Fruit fly (Drosophila melanogaster) whole organism, prepupa: ENCODE data around the gene CG15482.

ENCODE experiments used
- Blimp-1 ChIP-seq: fragments of 200-800 bp; sonication (Bioruptor generic); optimal IDR thresholded peaks from 3 replicates; lab custom pipeline; 2017; ENCODE audit warnings: missing biosample characterization, missing genetic modification characterization, mild to moderate bottlenecking, moderate library complexity, missing genetic modification reagents
- CG10669 ChIP-seq: fragments of 200-800 bp; sonication (Bioruptor generic); optimal IDR thresholded peaks from 3 replicates; lab custom pipeline; 2018; ENCODE audit warnings: missing biosample characterization, mild to moderate bottlenecking, missing genetic modification characterization, moderate library complexity
- CG11902 ChIP-seq: fragments of 200-800 bp; sonication (Bioruptor generic); optimal IDR thresholded peaks from 3 replicates; lab custom pipeline; 2016; ENCODE audit warnings: missing biosample characterization, missing genetic modification characterization
- CG15336 ChIP-seq: fragments of 200-800 bp; sonication (Bioruptor generic); IDR thresholded peaks from 2 replicates; pipeline ENCODE4 v1.3.6; 2022; ENCODE audit warnings: missing biosample characterization, missing genetic modification characterization
- CG3032 ChIP-seq: fragments of 200-800 bp; optimal IDR thresholded peaks from 2 replicates; lab custom pipeline; 2019; ENCODE audit warnings: missing biosample characterization, mild to moderate bottlenecking, missing genetic modification characterization, moderate library complexity
- CG31627 ChIP-seq: fragments of 200-800 bp; sonication (Bioruptor generic); optimal IDR thresholded peaks from 3 replicates; lab custom pipeline; 2016; ENCODE audit warnings: missing biosample characterization, missing genetic modification characterization
- CG4318 ChIP-seq: fragments of 200-800 bp; sonication (Bioruptor generic); optimal IDR thresholded peaks from 3 replicates; lab custom pipeline; 2017; ENCODE audit warnings: missing biosample characterization, mild to moderate bottlenecking, missing genetic modification characterization
- CG6163 ChIP-seq: fragments of 200-800 bp; sonication (Bioruptor generic); IDR thresholded peaks from 3 replicates; pipeline ENCODE4 v1.3.6; 2022; ENCODE audit warnings: missing biosample characterization, missing genetic modification characterization
- CG6792 ChIP-seq: fragments of 200-800 bp; sonication (Bioruptor generic); optimal IDR thresholded peaks from 3 replicates; lab custom pipeline; 2016; ENCODE audit warnings: missing biosample characterization, missing genetic modification characterization
- CG6808 ChIP-seq: fragments of 200-800 bp; sonication (Bioruptor generic); optimal IDR thresholded peaks from 3 replicates; lab custom pipeline; 2017; ENCODE audit warnings: missing biosample characterization, missing genetic modification characterization, mild to moderate bottlenecking, moderate library complexity, missing genetic modification reagents
- CG6854 ChIP-seq: fragments of 200-800 bp; sonication (Bioruptor generic); optimal IDR thresholded peaks from 2 replicates; lab custom pipeline; 2017; ENCODE audit warnings: missing biosample characterization, mild to moderate bottlenecking, missing genetic modification characterization
- Eip75B ChIP-seq: fragments of 200-800 bp; sonication (Bioruptor generic); optimal IDR thresholded peaks from 3 replicates; lab custom pipeline; 2016; ENCODE audit warnings: missing biosample characterization, missing genetic modification characterization
- Eip78C ChIP-seq: fragments of 200-800 bp; sonication (Bioruptor generic); peaks from one replicate; lab custom pipeline; 2016; ENCODE audit warnings: missing biosample characterization, missing genetic modification characterization
- Ets21C ChIP-seq: fragments of 200-800 bp; sonication (Bioruptor generic); optimal IDR thresholded peaks from 3 replicates; lab custom pipeline; 2016; ENCODE audit warnings: missing biosample characterization, missing genetic modification characterization
- Hr38 ChIP-seq: sonication (Bioruptor generic); optimal IDR thresholded peaks from 2 replicates; lab custom pipeline; 2016; ENCODE audit warnings: missing biosample characterization, missing genetic modification characterization
- Hr39 ChIP-seq: fragments of 200-800 bp; sonication (Bioruptor generic); optimal IDR thresholded peaks from 2 replicates; lab custom pipeline; 2016; ENCODE audit warnings: missing biosample characterization, missing genetic modification characterization
- Met ChIP-seq: fragments of 200-800 bp; sonication (Bioruptor generic); optimal IDR thresholded peaks from 3 replicates; lab custom pipeline; 2016; ENCODE audit warnings: missing biosample characterization, missing genetic modification characterization
- OdsH ChIP-seq: fragments of 200-800 bp; sonication (Bioruptor generic); optimal IDR thresholded peaks from 3 replicates; lab custom pipeline; 2016; ENCODE audit warnings: missing biosample characterization, missing genetic modification characterization
- Sox14 ChIP-seq: fragments of 200-800 bp; sonication (Bioruptor generic); optimal IDR thresholded peaks from 3 replicates; lab custom pipeline; 2016; ENCODE audit warnings: missing biosample characterization, missing genetic modification characterization
- achi ChIP-seq: fragments of 200-800 bp; sonication (Bioruptor generic); optimal IDR thresholded peaks from 3 replicates; lab custom pipeline; 2016; ENCODE audit warnings: missing biosample characterization, missing genetic modification characterization
- cyc ChIP-seq: fragments of 200-800 bp; sonication (Bioruptor generic); optimal IDR thresholded peaks from 3 replicates; lab custom pipeline; 2016; ENCODE audit warnings: missing biosample characterization, missing genetic modification characterization
- dsx ChIP-seq: fragments of 200-800 bp; optimal IDR thresholded peaks from 3 replicates; lab custom pipeline; 2019; ENCODE audit warnings: missing biosample characterization, mild to moderate bottlenecking, missing genetic modification characterization, moderate library complexity; ENCODE audit not compliant: poor library complexity, severe bottlenecking
- esn ChIP-seq: fragments of 200-800 bp; sonication (Bioruptor generic); optimal IDR thresholded peaks from 2 replicates; lab custom pipeline; 2016; ENCODE audit warnings: missing biosample characterization, mild to moderate bottlenecking, missing genetic modification characterization, moderate library complexity
- fkh ChIP-seq: fragments of 200-800 bp; sonication (Bioruptor generic); optimal IDR thresholded peaks from 3 replicates; lab custom pipeline; 2017; ENCODE audit warnings: missing biosample characterization, mild to moderate bottlenecking, missing genetic modification characterization, moderate library complexity
- lz ChIP-seq: fragments of 200-800 bp; sonication (Bioruptor generic); optimal IDR thresholded peaks from 3 replicates; lab custom pipeline; 2016; ENCODE audit warnings: missing biosample characterization, missing genetic modification characterization
- ss ChIP-seq, 2 experiments: fragments of 200-800 bp; sonication (Bioruptor generic); optimal IDR thresholded peaks; 2 replicates in 1 of 2; 3 replicates in 1 of 2; lab custom pipeline; 2017 to 2018; ENCODE audit warnings: mild to moderate bottlenecking in 2 of 2, missing biosample characterization in 2 of 2, missing genetic modification characterization in 2 of 2, moderate library complexity in 1 of 2
- svp ChIP-seq: fragments of 200-800 bp; sonication (Bioruptor generic); peaks from one replicate; lab custom pipeline; 2016; ENCODE audit warnings: missing biosample characterization, missing genetic modification characterization
- topi ChIP-seq: fragments of 200-800 bp; sonication (Bioruptor generic); optimal IDR thresholded peaks from 3 replicates; lab custom pipeline; 2016; ENCODE audit warnings: missing biosample characterization, missing genetic modification characterization
- vri ChIP-seq: fragments of 200-800 bp; sonication (Bioruptor generic); optimal IDR thresholded peaks from 3 replicates; lab custom pipeline; 2016; ENCODE audit warnings: missing biosample characterization, mild to moderate bottlenecking, missing genetic modification characterization

CG15482 gene

dm6 chr2L:13219281-13220092, 7.9 kb upstream of the CG15482 start, which contains the start of the genes CG9426 and mRF1:
CG9426 (minus strand) TSS chr2L:13219923.
mRF1 (plus strand) TSS chr2L:13219979.
- TF ChIP-seq CG3032 = peak; percentile 21
- no peak for TF ChIP-seq CG4318 (GFP tag; lab: Kevin White, UChicago)
- TF ChIP-seq Sox14 (GFP tag; lab: Kevin White, UChicago) = peak; percentile 65
- TF ChIP-seq CG31627 (GFP tag; lab: Kevin White, UChicago) = peak; percentile 13
- TF ChIP-seq Ets21C (GFP tag; lab: Kevin White, UChicago) = no peak
- TF ChIP-seq lz (GFP tag; lab: Kevin White, UChicago) = peak; percentile 6
- peak; percentile 36 for TF ChIP-seq Eip78C (GFP tag; lab: Kevin White, UChicago)
- TF ChIP-seq fkh (GFP tag; lab: Kevin White, UChicago) = peak; percentile 85
- peak; percentile 46 for TF ChIP-seq topi (GFP tag; lab: Kevin White, UChicago)
- no peak for TF ChIP-seq Hr39 (GFP tag; lab: Kevin White, UChicago)
- TF ChIP-seq svp (GFP tag; lab: Kevin White, UChicago) = peak; percentile 80
- peak; percentile 47 for TF ChIP-seq esn (GFP tag; lab: Kevin White, UChicago)
- TF ChIP-seq, all 60 proteins: peak for 9

dm6 chr2L:13215640-13216129, 4.1 kb upstream of the CG15482 start:
- TF ChIP-seq CG3032 (peak; percentile 9), lz (GFP tag; lab: Kevin White, UChicago) (peak; percentile 11), esn (GFP tag; lab: Kevin White, UChicago) (peak; percentile 58), fkh (GFP tag; lab: Kevin White, UChicago) (peak; percentile 34), Eip78C (GFP tag; lab: Kevin White, UChicago) (peak; percentile 78), CG15336 (GFP tag; lab: Robert Waterston, UW) (peak; percentile 29; the same call in 1 of the 2 replicates), topi (GFP tag; lab: Kevin White, UChicago) (peak; percentile 45), svp (GFP tag; lab: Kevin White, UChicago) (peak; percentile 92), cyc (GFP tag; lab: Kevin White, UChicago) (peak; percentile 49)
- TF ChIP-seq, all 60 proteins: peak for 9; not testable (repeated sequence) for 51

dm6 chr2L:13215010-13215409, 3.4 kb upstream of the CG15482 start, which contains the start of gene kek4:
kek4 (minus strand) TSS chr2L:13215350.
- TF ChIP-seq CG6808 (GFP tag; lab: Kevin White, UChicago) = no peak
- TF ChIP-seq CG6792 = no peak
- no peak for TF ChIP-seq achi
- no peak for TF ChIP-seq Hr38
- TF ChIP-seq CG10669 = no peak
- TF ChIP-seq CG6163 = no peak
- no peak for TF ChIP-seq cyc (GFP tag; lab: Kevin White, UChicago)
- no peak for TF ChIP-seq vri
- no peak for TF ChIP-seq Blimp-1
- no peak for TF ChIP-seq Eip75B (GFP tag; lab: Kevin White, UChicago)
- TF ChIP-seq dsx (GFP tag; lab: Kevin White, UChicago) = no peak
- TF ChIP-seq OdsH (GFP tag; lab: Kevin White, UChicago) = no peak
- TF ChIP-seq CG11902 = no peak
- no peak for TF ChIP-seq CG6854
- TF ChIP-seq ss (GFP tag; optimal IDR thresholded peaks at IDR 0.05; lab: Kevin White, UChicago) = no peak

- TF ChIP-seq topi (GFP tag; lab: Kevin White, UChicago) (no peak), CG11902 (no peak), Met (GFP tag; lab: Kevin White, UChicago) (no peak), Eip78C (GFP tag; lab: Kevin White, UChicago) (no peak), CG15336 (GFP tag; lab: Robert Waterston, UW) (no peak; the same call in 1 of the 2 replicates)
These were observed 4.7 kb downstream of the CG15482 start for dm6 chr2L:13206857-13207463.
